Worm (Caenorhabditis elegans) whole organism, L4 larva: ENCODE measurements around the gene cut-5.

Experiments used
- ces-1 ChIP-seq: fragments of 150-350 bp; sonication (generic microtip); optimal IDR thresholded peaks from 4 replicates; lab custom pipeline; 2014; ENCODE audit warnings: missing biosample characterization, missing genetic modification reagents, missing genetic modification characterization
- dpl-1 ChIP-seq: fragments of 150-350 bp; optimal IDR thresholded peaks from 2 replicates; lab custom pipeline; 2014; ENCODE audit warnings: missing biosample characterization, missing genetic modification reagents, missing genetic modification characterization
- mdt-29 ChIP-seq: fragments of 200-800 bp; sonication (Bioruptor generic); IDR thresholded peaks from 2 replicates; pipeline ENCODE4 v1.3.6; 2022; ENCODE audit warnings: missing genetic modification reagents, missing genetic modification characterization, missing compliant biosample characterization
- nhr-25 ChIP-seq: sonication (generic microtip); optimal IDR thresholded peaks from 2 replicates; lab custom pipeline; 2017; ENCODE audit warnings: missing genetic modification characterization, mild to moderate bottlenecking, missing compliant biosample characterization, antibody characterized with exemption, moderate library complexity, borderline replicate concordance; ENCODE audit not compliant: insufficient read depth
- pqm-1 ChIP-seq: sonication (generic microtip); optimal IDR thresholded peaks from 2 replicates; lab custom pipeline; 2017; ENCODE audit warnings: missing biosample characterization, missing genetic modification characterization
- zag-1 ChIP-seq: fragments of 150-350 bp; optimal IDR thresholded peaks from 2 replicates; lab custom pipeline; 2014; ENCODE audit warnings: missing biosample characterization, missing genetic modification characterization

ce11 chrX:10302430-10302829, 35.6 kb downstream of the cut-5 start, which contains the start of gene fip-5:
- no peak for TF ChIP-seq dpl-1 (GFP tag; lab: Kevin White, UChicago)
- TF ChIP-seq pqm-1: no peak
- TF ChIP-seq nhr-25 (tag; lab: Kevin White, UChicago): no peak
- no peak for TF ChIP-seq zag-1 (tag; lab: Kevin White, UChicago)
- no peak for TF ChIP-seq ces-1 (GFP tag; lab: Kevin White, UChicago)
- no peak for TF ChIP-seq mdt-29
